Worm (Caenorhabditis elegans) whole organism, late embryonic: ENCODE data around the gene C01G6.9.

Experiments
- C08G9.2 ChIP-seq: sonication (generic microtip); optimal IDR thresholded peaks from 2 replicates; lab custom pipeline; 2016; ENCODE audit warnings: mild to moderate bottlenecking, missing genetic modification characterization, moderate library complexity, missing compliant biosample characterization
- C38D4.7 ChIP-seq: fragments of 200-800 bp; sonication (Bioruptor generic); optimal IDR thresholded peaks from 2 replicates; lab custom pipeline; 2018; ENCODE audit warnings: mild to moderate bottlenecking, missing genetic modification characterization, moderate library complexity, missing compliant biosample characterization
- F13H6.1 ChIP-seq: sonication (generic microtip); optimal IDR thresholded peaks from 2 replicates; lab custom pipeline; 2016; ENCODE audit warnings: missing genetic modification characterization, missing compliant biosample characterization
- K09A11.1 ChIP-seq: sonication (generic microtip); optimal IDR thresholded peaks from 2 replicates; lab custom pipeline; 2017; ENCODE audit warnings: antibody characterized with exemption, mild to moderate bottlenecking, missing genetic modification characterization, missing compliant biosample characterization; ENCODE audit not compliant: insufficient read depth
- T23F11.4 ChIP-seq: fragments of 200-800 bp; sonication (Bioruptor generic); optimal IDR thresholded peaks from 2 replicates; lab custom pipeline; 2018; ENCODE audit warnings: mild to moderate bottlenecking, missing genetic modification characterization, missing compliant biosample characterization
- Y22D7AL.16 ChIP-seq: sonication (generic microtip); optimal IDR thresholded peaks from 2 replicates; lab custom pipeline; 2016; ENCODE audit warnings: missing genetic modification characterization, missing compliant biosample characterization
- ama-1 ChIP-seq: fragments of 150-350 bp; optimal IDR thresholded peaks from 2 replicates; lab custom pipeline; 2014
- ceh-14 ChIP-seq: sonication (generic microtip); optimal IDR thresholded peaks from 2 replicates; lab custom pipeline; 2016; ENCODE audit warnings: missing genotype, missing genetic modification characterization, missing compliant biosample characterization
- ceh-18 ChIP-seq: sonication (generic microtip); optimal IDR thresholded peaks from 2 replicates; lab custom pipeline; 2016; ENCODE audit warnings: missing genetic modification characterization, missing compliant biosample characterization
- ceh-19 ChIP-seq: fragments of 200-800 bp; sonication (Bioruptor generic); optimal IDR thresholded peaks from 2 replicates; lab custom pipeline; 2018; ENCODE audit warnings: mild to moderate bottlenecking, missing genetic modification characterization, missing compliant biosample characterization
- ceh-2 ChIP-seq: sonication (generic microtip); optimal IDR thresholded peaks from 2 replicates; lab custom pipeline; 2016; ENCODE audit warnings: missing genotype, missing genetic modification characterization, missing compliant biosample characterization
- ceh-22 ChIP-seq: sonication (generic microtip); optimal IDR thresholded peaks from 2 replicates; lab custom pipeline; 2017; ENCODE audit warnings: missing biosample characterization, missing genetic modification characterization
- ceh-30 ChIP-seq: fragments of 150-350 bp; optimal IDR thresholded peaks from 2 replicates; lab custom pipeline; 2014; ENCODE audit warnings: missing biosample characterization, missing genetic modification characterization
- ceh-31 ChIP-seq: sonication (generic microtip); optimal IDR thresholded peaks from 2 replicates; lab custom pipeline; 2016; ENCODE audit warnings: missing genetic modification characterization, missing compliant biosample characterization
- ceh-34 ChIP-seq: sonication (generic microtip); optimal IDR thresholded peaks from 2 replicates; lab custom pipeline; 2016; ENCODE audit warnings: mild to moderate bottlenecking, missing genetic modification characterization, missing compliant biosample characterization
- ceh-45 ChIP-seq: fragments of 200-800 bp; sonication (Bioruptor generic); IDR thresholded peaks from 2 replicates; pipeline ENCODE4 v1.3.6; 2022; ENCODE audit warnings: missing genetic modification reagents, missing genetic modification characterization, missing compliant biosample characterization
- ceh-6 ChIP-seq: fragments of 200-800 bp; sonication (Bioruptor generic); optimal IDR thresholded peaks from 2 replicates; lab custom pipeline; 2018; ENCODE audit warnings: mild to moderate bottlenecking, missing genetic modification characterization, missing compliant biosample characterization
- dmd-4 ChIP-seq: sonication (generic microtip); optimal IDR thresholded peaks from 2 replicates; lab custom pipeline; 2016; ENCODE audit warnings: borderline replicate concordance, missing genetic modification characterization, missing compliant biosample characterization
- elt-2 ChIP-seq: sonication (generic microtip); optimal IDR thresholded peaks from 2 replicates; lab custom pipeline; 2016; ENCODE audit warnings: missing genetic modification reagents, missing genetic modification characterization, missing compliant biosample characterization
- elt-4 ChIP-seq: sonication (generic microtip); optimal IDR thresholded peaks from 2 replicates; lab custom pipeline; 2016; ENCODE audit warnings: missing genetic modification characterization, missing compliant biosample characterization
- ets-4 ChIP-seq: sonication (generic microtip); optimal IDR thresholded peaks from 2 replicates; lab custom pipeline; 2016; ENCODE audit warnings: missing genetic modification characterization, missing compliant biosample characterization
- eyg-1 ChIP-seq: sonication (generic microtip); optimal IDR thresholded peaks from 2 replicates; lab custom pipeline; 2016; ENCODE audit warnings: missing genotype, missing genetic modification characterization, missing compliant biosample characterization
- fkh-10 ChIP-seq: fragments of 150-350 bp; optimal IDR thresholded peaks from 2 replicates; lab custom pipeline; 2014; ENCODE audit warnings: missing biosample characterization, missing genetic modification reagents, missing genetic modification characterization
- fkh-6 ChIP-seq: sonication (generic microtip); optimal IDR thresholded peaks from 2 replicates; lab custom pipeline; 2016; ENCODE audit warnings: missing genetic modification characterization, missing compliant biosample characterization
- gmeb-2 ChIP-seq: sonication (generic microtip); optimal IDR thresholded peaks from 2 replicates; lab custom pipeline; 2016; ENCODE audit warnings: missing genetic modification characterization, inconsistent platforms, missing compliant biosample characterization
- hlh-13 ChIP-seq: fragments of 200-800 bp; sonication (Bioruptor generic); optimal IDR thresholded peaks from 2 replicates; lab custom pipeline; 2018; ENCODE audit warnings: mild to moderate bottlenecking, missing genetic modification characterization, missing compliant biosample characterization
- hlh-15 ChIP-seq: sonication (generic microtip); optimal IDR thresholded peaks from 2 replicates; lab custom pipeline; 2016; ENCODE audit warnings: missing genetic modification characterization, missing compliant biosample characterization
- hlh-30 ChIP-seq: sonication (generic microtip); optimal IDR thresholded peaks from 2 replicates; lab custom pipeline; 2017; ENCODE audit warnings: antibody characterized with exemption, missing genetic modification characterization, missing compliant biosample characterization; ENCODE audit not compliant: insufficient read depth
- hlh-6 ChIP-seq: sonication (generic microtip); optimal IDR thresholded peaks from 2 replicates; lab custom pipeline; 2016; ENCODE audit warnings: missing genotype, missing genetic modification characterization, missing compliant biosample characterization
- lim-6 ChIP-seq: sonication (generic microtip); optimal IDR thresholded peaks from 2 replicates; lab custom pipeline; 2016; ENCODE audit warnings: missing genetic modification characterization, missing compliant biosample characterization
- madf-2 ChIP-seq: sonication (generic microtip); optimal IDR thresholded peaks from 2 replicates; lab custom pipeline; 2017; ENCODE audit warnings: missing genetic modification characterization, missing compliant biosample characterization
- mec-3 ChIP-seq: sonication (generic microtip); optimal IDR thresholded peaks from 2 replicates; lab custom pipeline; 2016; ENCODE audit warnings: borderline replicate concordance, missing genetic modification characterization, missing compliant biosample characterization
- nfya-1 ChIP-seq: sonication (generic microtip); optimal IDR thresholded peaks from 2 replicates; lab custom pipeline; 2017; ENCODE audit warnings: missing genetic modification characterization, mild to moderate bottlenecking, missing compliant biosample characterization, antibody characterized with exemption, moderate library complexity
- nhr-232 ChIP-seq: sonication (generic microtip); optimal IDR thresholded peaks from 2 replicates; lab custom pipeline; 2016; ENCODE audit warnings: missing genetic modification characterization, missing compliant biosample characterization
- npax-4 ChIP-seq: sonication (generic microtip); optimal IDR thresholded peaks from 2 replicates; lab custom pipeline; 2016; ENCODE audit warnings: missing genetic modification characterization, missing compliant biosample characterization
- pag-3 ChIP-seq: sonication (generic microtip); optimal IDR thresholded peaks from 2 replicates; lab custom pipeline; 2016; ENCODE audit warnings: missing compliant biosample characterization, missing genetic modification characterization, borderline replicate concordance
- pha-2 ChIP-seq: sonication (generic microtip); optimal IDR thresholded peaks from 2 replicates; lab custom pipeline; 2017; ENCODE audit warnings: mild to moderate bottlenecking, missing genetic modification characterization, missing compliant biosample characterization
- pqm-1 ChIP-seq: sonication (generic microtip); optimal IDR thresholded peaks from 2 replicates; lab custom pipeline; 2016; ENCODE audit warnings: missing genetic modification characterization, missing compliant biosample characterization
- pros-1 ChIP-seq: fragments of 150-350 bp; optimal IDR thresholded peaks from 2 replicates; lab custom pipeline; 2014; ENCODE audit warnings: missing biosample characterization, missing genetic modification reagents, missing genetic modification characterization
- ref-2 ChIP-seq: sonication (generic microtip); optimal IDR thresholded peaks from 2 replicates; lab custom pipeline; 2016; ENCODE audit warnings: missing genetic modification characterization, missing compliant biosample characterization
- rnt-1 ChIP-seq: sonication (generic microtip); optimal IDR thresholded peaks from 2 replicates; lab custom pipeline; 2016; ENCODE audit warnings: missing genetic modification characterization, missing compliant biosample characterization
- sdc-2 ChIP-seq: sonication (generic microtip); optimal IDR thresholded peaks from 2 replicates; lab custom pipeline; 2016; ENCODE audit warnings: missing genotype, missing genetic modification characterization, missing compliant biosample characterization
- sox-2 ChIP-seq: fragments of 200-800 bp; sonication (Bioruptor generic); IDR thresholded peaks from 2 replicates; pipeline ENCODE4 v1.3.6; 2022; ENCODE audit warnings: missing genetic modification reagents, missing genetic modification characterization, missing compliant biosample characterization
- sox-4 ChIP-seq: sonication (generic microtip); optimal IDR thresholded peaks from 2 replicates; lab custom pipeline; 2017; ENCODE audit warnings: mild to moderate bottlenecking, missing genetic modification characterization, inconsistent platforms, missing compliant biosample characterization
- syd-9 ChIP-seq: sonication (generic microtip); optimal IDR thresholded peaks from 2 replicates; lab custom pipeline; 2016; ENCODE audit warnings: mild to moderate bottlenecking, missing genetic modification characterization, moderate library complexity, missing compliant biosample characterization
- tbx-2 ChIP-seq: sonication (generic microtip); optimal IDR thresholded peaks from 2 replicates; lab custom pipeline; 2016; ENCODE audit warnings: missing genetic modification characterization, missing compliant biosample characterization
- tbx-7 ChIP-seq: sonication (generic microtip); optimal IDR thresholded peaks from 2 replicates; lab custom pipeline; 2016; ENCODE audit warnings: missing genotype, missing genetic modification characterization, missing compliant biosample characterization
- unc-3 ChIP-seq, 2 experiments: fragments of 200-800 bp in 1 of 2; sonication (Bioruptor generic) in 1 of 2; sonication (generic microtip) in 1 of 2; conservative IDR thresholded peaks in 1 of 2; optimal IDR thresholded peaks in 1 of 2; 2 replicates each; pipeline versions ENCODE4 v1.3.6 to Lab custom; 2016 to 2022; ENCODE audit warnings: missing compliant biosample characterization in 2 of 2, missing genetic modification characterization in 2 of 2, missing genetic modification reagents in 1 of 2
- unc-42 ChIP-seq: sonication (generic microtip); optimal IDR thresholded peaks from 2 replicates; lab custom pipeline; 2016; ENCODE audit warnings: missing genotype, missing genetic modification characterization, missing compliant biosample characterization
- unc-55 ChIP-seq: sonication (generic microtip); optimal IDR thresholded peaks from 2 replicates; lab custom pipeline; 2017; ENCODE audit warnings: missing biosample characterization, missing genetic modification reagents, missing genetic modification characterization
- unc-86 ChIP-seq: sonication (generic microtip); optimal IDR thresholded peaks from 2 replicates; lab custom pipeline; 2016; ENCODE audit warnings: missing genetic modification characterization, missing compliant biosample characterization
- zip-5 ChIP-seq: sonication (generic microtip); optimal IDR thresholded peaks from 2 replicates; lab custom pipeline; 2016; ENCODE audit warnings: missing genetic modification characterization, missing compliant biosample characterization
- ztf-16 ChIP-seq: sonication (generic microtip); optimal IDR thresholded peaks from 2 replicates; lab custom pipeline; 2017; ENCODE audit warnings: missing genetic modification characterization, missing compliant biosample characterization

C01G6.9 gene

DNA sequence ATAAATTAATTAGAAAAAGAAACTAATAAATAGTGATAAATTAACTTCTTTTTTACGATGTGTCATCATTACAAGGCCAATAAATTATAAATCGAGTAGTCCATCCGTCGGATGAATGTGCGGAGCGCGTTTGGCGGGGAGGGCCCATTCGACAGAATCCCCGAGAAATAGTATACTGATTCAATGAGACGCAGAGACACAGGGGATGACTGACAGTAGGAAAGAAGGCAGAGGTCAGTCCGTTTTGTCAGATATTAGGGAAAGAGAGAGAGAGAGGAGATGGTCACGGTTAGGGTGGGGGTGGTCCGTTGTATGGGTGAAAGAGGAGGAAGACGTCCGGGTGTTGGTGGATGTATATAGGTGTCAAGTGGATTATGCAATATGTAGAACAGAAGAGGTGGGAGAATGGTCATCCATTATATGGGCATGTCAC is 13.0 kb upstream of the C01G6.9 start:
- TF ChIP-seq eyg-1 (tag; lab: Kevin White, UChicago) (no peak), ceh-6 (no peak), ama-1 (lab: Kevin White, UChicago) (no peak), Y22D7AL.16 (tag; lab: Kevin White, UChicago) (no peak), npax-4 (tag; lab: Kevin White, UChicago) (no peak), nhr-232 (tag; lab: Kevin White, UChicago) (no peak), unc-3 (GFP tag; conservative IDR thresholded peaks at IDR 0.05; lab: Robert Waterston, UW) (no peak), unc-3 (tag; optimal IDR thresholded peaks at IDR 0.05; lab: Kevin White, UChicago) (no peak), lim-6 (tag; lab: Kevin White, UChicago) (no peak), unc-86 (tag; lab: Kevin White, UChicago) (no peak), ceh-14 (tag; lab: Kevin White, UChicago) (no peak), syd-9 (tag; lab: Kevin White, UChicago) (peak; percentile 53), ceh-18 (tag; lab: Kevin White, UChicago) (no peak), ztf-16 (tag; lab: Kevin White, UChicago) (peak; percentile 45), hlh-13 (GFP tag; lab: Kevin White, UChicago) (no peak), zip-5 (tag; lab: Kevin White, UChicago) (no peak), sox-2 (GFP tag; lab: Robert Waterston, UW) (peak; percentile 12; the same call in 1 of the 2 replicates), madf-2 (tag; lab: Kevin White, UChicago) (no peak), ref-2 (tag; lab: Kevin White, UChicago) (peak; percentile 61), tbx-2 (tag; lab: Kevin White, UChicago) (peak; percentile 90), pag-3 (tag; lab: Kevin White, UChicago) (no peak), unc-55 (peak; percentile 98), nfya-1 (tag; lab: Kevin White, UChicago) (peak; percentile 27), fkh-6 (peak; percentile 6), ceh-19 (GFP tag; lab: Kevin White, UChicago) (no peak), sox-4 (tag; lab: Kevin White, UChicago) (no peak), gmeb-2 (tag; lab: Kevin White, UChicago) (no peak), pha-2 (tag; lab: Kevin White, UChicago) (no peak), hlh-15 (tag; lab: Kevin White, UChicago) (no peak), T23F11.4 (GFP tag; lab: Kevin White, UChicago) (no peak), fkh-10 (GFP tag; lab: Kevin White, UChicago) (no peak), rnt-1 (tag; lab: Kevin White, UChicago) (no peak), ceh-34 (tag; lab: Kevin White, UChicago) (peak; percentile 33), elt-4 (no peak), mec-3 (tag; lab: Kevin White, UChicago) (no peak), sdc-2 (tag; lab: Kevin White, UChicago) (peak; percentile 39), tbx-7 (tag; lab: Kevin White, UChicago) (peak; percentile 14), ceh-30 (tag; lab: Kevin White, UChicago) (no peak), ceh-22 (tag; lab: Kevin White, UChicago) (no peak), pqm-1 (tag; lab: Kevin White, UChicago) (no peak), dmd-4 (no peak), C38D4.7 (GFP tag; lab: Kevin White, UChicago) (no peak), pros-1 (tag; lab: Kevin White, UChicago) (no peak), hlh-6 (tag; lab: Kevin White, UChicago) (no peak), elt-2 (tag; lab: Kevin White, UChicago) (no peak), C08G9.2 (tag; lab: Kevin White, UChicago) (no peak), ceh-31 (tag; lab: Kevin White, UChicago) (peak; percentile 63), F13H6.1 (tag; lab: Kevin White, UChicago) (no peak), unc-42 (tag; lab: Kevin White, UChicago) (peak; percentile 69), ets-4 (tag; lab: Kevin White, UChicago) (no peak), ceh-2 (peak; percentile 6), ceh-45 (GFP tag; lab: Robert Waterston, UW) (no peak), hlh-30 (tag; lab: Kevin White, UChicago) (peak; percentile 13), K09A11.1 (tag; lab: Kevin White, UChicago) (no peak)
